Fruit fly (Drosophila melanogaster) S2 (cell line): ENCODE results near the gene CG10750.

Experiments used
- CG8478 ChIP-seq: fragments of >200 bp; optimal IDR thresholded peaks from 2 replicates; lab custom pipeline; 2018
- CTCF ChIP-seq, 2 experiments: fragments of >200 bp; optimal IDR thresholded peaks; 2 replicates each; lab custom pipeline; 2018

DNA sequence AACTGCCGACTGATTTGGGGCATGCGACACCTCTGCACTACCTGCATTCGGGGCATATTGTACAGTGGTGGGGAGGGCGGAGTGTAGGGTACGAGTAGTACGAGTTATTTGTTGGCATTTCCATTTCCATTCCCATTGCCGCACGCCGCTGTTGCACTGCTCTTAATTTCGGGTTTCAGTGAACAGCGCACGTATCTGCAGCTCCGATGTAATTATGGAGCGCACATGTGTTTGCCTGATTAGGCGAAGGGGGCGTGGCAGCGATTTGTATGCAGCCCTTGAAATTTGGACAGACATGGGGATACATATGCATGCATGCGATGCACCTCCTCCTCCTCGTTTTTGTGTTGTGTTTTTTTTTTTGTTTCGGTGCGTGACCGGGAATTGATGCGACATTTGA lies 13.4 kb downstream of the CG10750 start:
- TF ChIP-seq CG8478 (lab: Kevin White, UChicago) (no peak), CTCF (optimal IDR thresholded peaks at IDR 0.05; lab: Kevin White, UChicago) (no peak)
